Fruit fly (Drosophila melanogaster): ENCODE data around the gene SdicA.

The SdicA gene

dm6 chrX:20235794-20236513 is 34.2 kb upstream of the SdicA start, which contains the start of gene sw (continued):
- TF ChIP-seq CG1024 (GFP tag; IDR thresholded peaks at IDR 0.05) (no peak), bigmax (GFP tag; optimal IDR thresholded peaks at IDR 0.05) (no peak), Dek (tag; optimal IDR thresholded peaks at IDR 0.05) (peak; percentile 33), HLH54F (GFP tag; optimal IDR thresholded peaks at IDR 0.05) (peak; percentile 74), CHES-1-like (GFP tag; optimal IDR thresholded peaks at IDR 0.05) (peak; percentile 73), MESR4 (GFP tag; optimal IDR thresholded peaks at IDR 0.05) (peak; percentile 73), nerfin-1 (tag; optimal IDR thresholded peaks at IDR 0.05) (peak; percentile 39), stwl (tag; optimal IDR thresholded peaks at IDR 0.05) (peak; percentile 47), CG7786 (GFP tag; optimal IDR thresholded peaks at IDR 0.05) (peak; percentile 54), Abd-B (GFP tag; optimal IDR thresholded peaks at IDR 0.05) (peak; percentile 82), Scr (GFP tag; IDR thresholded peaks at IDR 0.05; ENCODE audit: partially characterized antibody) (peak; percentile 95), dm (GFP tag; optimal IDR thresholded peaks at IDR 0.05) (peak; percentile 36), yki (optimal IDR thresholded peaks at IDR 0.05) (no peak), CG4282 (GFP tag; optimal IDR thresholded peaks at IDR 0.05) (no peak), Hmr (GFP tag; optimal IDR thresholded peaks at IDR 0.05) (peak; percentile 55), CG10979 (tag; optimal IDR thresholded peaks at IDR 0.05) (peak; percentile 46), Xrp1 (GFP tag; IDR thresholded peaks at IDR 0.05) (peak; percentile 58), NfI (GFP tag; optimal IDR thresholded peaks at IDR 0.05) (peak; percentile 61), chinmo (GFP tag; IDR thresholded peaks at IDR 0.05; ENCODE audit: partially characterized antibody) (peak; percentile 83; the same call in 3 of the 4 replicates), CG2889 (GFP tag; IDR thresholded peaks at IDR 0.05) (peak; percentile 44; the same call in 1 of the 3 replicates), chm (GFP tag; IDR thresholded peaks at IDR 0.05) (peak; percentile 23; the same call in 1 of the 2 replicates), CG18619 (GFP tag; optimal IDR thresholded peaks at IDR 0.05) (peak; percentile 46), CG18764 (GFP tag; optimal IDR thresholded peaks at IDR 0.05) (no peak), CG13296 (GFP tag; optimal IDR thresholded peaks at IDR 0.05) (peak; percentile 42), CG14710 (tag; optimal IDR thresholded peaks at IDR 0.05) (peak; percentile 69), gsb-n (tag; optimal IDR thresholded peaks at IDR 0.05) (no peak), CG8924 (tag; optimal IDR thresholded peaks at IDR 0.05) (peak; percentile 63), Lpt (GFP tag; optimal IDR thresholded peaks at IDR 0.05) (no peak), CG7928 (GFP tag; optimal IDR thresholded peaks at IDR 0.05) (peak; percentile 5), inv (GFP tag; IDR thresholded peaks at IDR 0.05; ENCODE audit: partially characterized antibody) (peak; percentile 95), Kr (GFP tag; optimal IDR thresholded peaks at IDR 0.05) (no peak), peb (GFP tag; IDR thresholded peaks at IDR 0.05) (0 out of 2 replicates have a peak, but pooled peaks have one; percentile 23), Dfd (GFP tag; optimal IDR thresholded peaks at IDR 0.05) (no peak), CG30431 (GFP tag; optimal IDR thresholded peaks at IDR 0.05) (peak; percentile 35), seq (GFP tag; IDR thresholded peaks at IDR 0.05) (no peak), Poxn (GFP tag; IDR thresholded peaks at IDR 0.05) (peak; percentile 65; the same call in 1 of the 2 replicates), dati (GFP tag; IDR thresholded peaks at IDR 0.05) (no peak), so (GFP tag; IDR thresholded peaks at IDR 0.05) (no peak), CG42726 (GFP tag; IDR thresholded peaks at IDR 0.05; ENCODE audit: partially characterized antibody) (peak; percentile 93), CG4820 (GFP tag; optimal IDR thresholded peaks at IDR 0.05) (peak; percentile 41), Ptx1 (GFP tag; IDR thresholded peaks at IDR 0.05) (peak; percentile 78), wek (GFP tag; optimal IDR thresholded peaks at IDR 0.05) (peak; percentile 17), crp (GFP tag; optimal IDR thresholded peaks at IDR 0.05) (peak in 1 of 2 experiments; percentile 78), CG2875 (GFP tag; optimal IDR thresholded peaks at IDR 0.05) (no peak), CG6813 (GFP tag; optimal IDR thresholded peaks at IDR 0.05) (no peak), mam (GFP tag; optimal IDR thresholded peaks at IDR 0.05) (peak; percentile 74), shn (GFP tag; optimal IDR thresholded peaks at IDR 0.05) (peak; percentile 65), E2f2 (GFP tag; IDR thresholded peaks at IDR 0.05) (peak; percentile 58), CG5180 (GFP tag; optimal IDR thresholded peaks at IDR 0.05) (no peak)

All from whole organism, embryonic.